Fruit fly (Drosophila melanogaster) whole organism, embryonic: Measurements from ENCODE around the gene g.

Experiments used
- Ada2b ChIP-seq: fragments of 200-800 bp; sonication (Bioruptor generic); IDR thresholded peaks from 2 replicates; pipeline ENCODE4 v1.3.6; 2022; ENCODE audit warnings: missing biosample characterization, missing genetic modification characterization
- B-H2 ChIP-seq: fragments of 200-800 bp; sonication (Bioruptor generic); optimal IDR thresholded peaks from 2 replicates; lab custom pipeline; 2018; ENCODE audit warnings: missing biosample characterization, mild to moderate bottlenecking, missing genetic modification characterization
- BEAF-32 ChIP-seq: fragments of 200-800 bp; sonication (Bioruptor generic); optimal IDR thresholded peaks from 3 replicates; lab custom pipeline; 2017; ENCODE audit warnings: missing biosample characterization, missing genetic modification characterization, mild to moderate bottlenecking, moderate library complexity, missing genetic modification reagents
- CG10209 ChIP-seq: fragments of 200-800 bp; sonication (Bioruptor generic); optimal IDR thresholded peaks from 3 replicates; lab custom pipeline; 2017; ENCODE audit warnings: missing biosample characterization, mild to moderate bottlenecking, missing genetic modification characterization, missing genetic modification reagents
- CG10979 ChIP-seq: fragments of 200-800 bp; sonication (Bioruptor generic); optimal IDR thresholded peaks from 2 replicates; lab custom pipeline; 2018; ENCODE audit warnings: missing biosample characterization, mild to moderate bottlenecking, missing genetic modification characterization, moderate library complexity
- CG11398 ChIP-seq: fragments of 200-800 bp; sonication (Bioruptor generic); optimal IDR thresholded peaks from 2 replicates; lab custom pipeline; 2016; ENCODE audit warnings: missing biosample characterization, missing genetic modification characterization
- CG11456 ChIP-seq: fragments of 200-800 bp; sonication (Bioruptor generic); IDR thresholded peaks from 3 replicates; pipeline ENCODE4 v1.3.6; 2022; ENCODE audit warnings: missing biosample characterization, missing genetic modification characterization
- CG12659 ChIP-seq: fragments of 200-800 bp; sonication (Bioruptor generic); optimal IDR thresholded peaks from 3 replicates; lab custom pipeline; 2017; ENCODE audit warnings: mild to moderate bottlenecking, missing biosample characterization, missing genetic modification reagents, missing genetic modification characterization
- CG13287 ChIP-seq: fragments of 200-800 bp; sonication (Bioruptor generic); IDR thresholded peaks from 2 replicates; pipeline ENCODE4 v1.3.6; 2022; ENCODE audit warnings: missing biosample characterization, missing genetic modification characterization; ENCODE audit not compliant: partially characterized antibody
- CG13894 ChIP-seq: fragments of 200-800 bp; sonication (Bioruptor generic); optimal IDR thresholded peaks from 3 replicates; lab custom pipeline; 2018; ENCODE audit warnings: missing biosample characterization, mild to moderate bottlenecking, missing genetic modification characterization, moderate library complexity
- CG15601 ChIP-seq: fragments of 200-800 bp; sonication (Bioruptor generic); optimal IDR thresholded peaks from 3 replicates; lab custom pipeline; 2019; ENCODE audit warnings: missing biosample characterization, mild to moderate bottlenecking, missing genetic modification characterization, moderate library complexity
- CG1602 ChIP-seq: fragments of 200-800 bp; sonication (Bioruptor generic); optimal IDR thresholded peaks from 3 replicates; lab custom pipeline; 2016; ENCODE audit warnings: missing biosample characterization, missing genetic modification characterization
- CG16813 ChIP-seq: fragments of 200-800 bp; sonication (Bioruptor generic); IDR thresholded peaks from 3 replicates; pipeline ENCODE4 v1.3.6; 2022; ENCODE audit warnings: missing biosample characterization, missing genetic modification characterization; ENCODE audit not compliant: partially characterized antibody
- CG17328 ChIP-seq: fragments of 200-800 bp; sonication (Bioruptor generic); IDR thresholded peaks from 2 replicates; pipeline ENCODE4 v1.3.6; 2022; ENCODE audit warnings: missing biosample characterization, missing genetic modification characterization
- CG2678 ChIP-seq: fragments of 200-800 bp; sonication (Bioruptor generic); optimal IDR thresholded peaks from 3 replicates; lab custom pipeline; 2019; ENCODE audit warnings: missing biosample characterization, mild to moderate bottlenecking, missing genetic modification characterization, moderate library complexity
- CG32532 ChIP-seq: fragments of 200-800 bp; sonication (Bioruptor generic); IDR thresholded peaks from 2 replicates; pipeline ENCODE4 v1.3.6; 2022; ENCODE audit warnings: missing biosample characterization, missing genetic modification characterization
- CG42726 ChIP-seq: fragments of 200-800 bp; sonication (Bioruptor generic); IDR thresholded peaks from 2 replicates; pipeline ENCODE4 v1.3.6; 2022; ENCODE audit warnings: missing biosample characterization, missing genetic modification characterization; ENCODE audit not compliant: partially characterized antibody
- CG4282 ChIP-seq: fragments of 200-800 bp; sonication (Bioruptor generic); optimal IDR thresholded peaks from 2 replicates; lab custom pipeline; 2016; ENCODE audit warnings: missing biosample characterization, missing genetic modification characterization
- CG5953 ChIP-seq: fragments of 200-800 bp; sonication (Bioruptor generic); IDR thresholded peaks from 2 replicates; pipeline ENCODE4 v1.3.6; 2022; ENCODE audit warnings: missing biosample characterization, missing genetic modification characterization
- CG9797 ChIP-seq: fragments of 200-800 bp; sonication (Bioruptor generic); optimal IDR thresholded peaks from 3 replicates; lab custom pipeline; 2018; ENCODE audit warnings: missing biosample characterization, mild to moderate bottlenecking, missing genetic modification characterization
- CHES-1-like ChIP-seq: fragments of 200-800 bp; sonication (Bioruptor generic); optimal IDR thresholded peaks from 2 replicates; lab custom pipeline; 2016; ENCODE audit warnings: missing biosample characterization, missing genetic modification characterization
- E2f2 ChIP-seq: fragments of 200-800 bp; sonication (Bioruptor generic); IDR thresholded peaks from 2 replicates; pipeline ENCODE4 v1.3.6; 2022; ENCODE audit warnings: missing biosample characterization, missing genetic modification characterization
- Ets65A ChIP-seq: fragments of 200-800 bp; sonication (Bioruptor generic); peaks from one replicate; lab custom pipeline; 2016; ENCODE audit warnings: missing biosample characterization, missing genetic modification characterization
- HmgZ ChIP-seq: fragments of 200-800 bp; sonication (Bioruptor generic); optimal IDR thresholded peaks from 2 replicates; lab custom pipeline; 2018; ENCODE audit warnings: missing biosample characterization, mild to moderate bottlenecking, missing genetic modification characterization
- Max ChIP-seq: fragments of 200-800 bp; sonication (Bioruptor generic); optimal IDR thresholded peaks from 2 replicates; lab custom pipeline; 2016; ENCODE audit warnings: missing biosample characterization, mild to moderate bottlenecking, missing genetic modification characterization
- Med ChIP-seq: fragments of 200-800 bp; sonication (Bioruptor generic); peaks from one replicate; lab custom pipeline; 2016; ENCODE audit warnings: missing biosample characterization, missing genetic modification characterization, mild to moderate bottlenecking, inconsistent platforms, moderate library complexity
- NFAT ChIP-seq: fragments of 200-800 bp; sonication (Bioruptor generic); IDR thresholded peaks from 2 replicates; pipeline ENCODE4 v1.3.6; 2022; ENCODE audit warnings: missing biosample characterization, missing genetic modification characterization
- Poxn ChIP-seq: fragments of 200-800 bp; sonication (Bioruptor generic); IDR thresholded peaks from 2 replicates; pipeline ENCODE4 v1.3.6; 2022; ENCODE audit warnings: missing biosample characterization, missing genetic modification characterization
- Side ChIP-seq: fragments of 200-800 bp; sonication (Bioruptor generic); optimal IDR thresholded peaks from 2 replicates; lab custom pipeline; 2016; ENCODE audit warnings: missing biosample characterization, missing genetic modification characterization
- Sin3A ChIP-seq: fragments of >200 bp; optimal IDR thresholded peaks from 2 replicates; lab custom pipeline; 2018
- YL-1 ChIP-seq: fragments of 200-800 bp; sonication (Bioruptor generic); optimal IDR thresholded peaks from 3 replicates; lab custom pipeline; 2017; ENCODE audit warnings: missing biosample characterization, mild to moderate bottlenecking, missing genetic modification characterization
- cas ChIP-seq: fragments of 200-800 bp; sonication (Bioruptor generic); IDR thresholded peaks from 2 replicates; pipeline ENCODE4 v1.3.6; 2022; ENCODE audit warnings: missing biosample characterization, missing genetic modification characterization
- gsb ChIP-seq: fragments of 200-800 bp; sonication (Bioruptor generic); IDR thresholded peaks from 2 replicates; pipeline ENCODE4 v1.3.6; 2022; ENCODE audit warnings: missing biosample characterization, missing genetic modification characterization
- ham ChIP-seq: fragments of 200-800 bp; sonication (Bioruptor generic); IDR thresholded peaks from 2 replicates; pipeline ENCODE4 v1.3.6; 2022; ENCODE audit warnings: missing biosample characterization, missing genetic modification characterization
- kay ChIP-seq: fragments of 200-800 bp; sonication (Bioruptor generic); optimal IDR thresholded peaks from 2 replicates; lab custom pipeline; 2016; ENCODE audit warnings: missing biosample characterization, missing genetic modification characterization
- ken ChIP-seq: fragments of 200-800 bp; sonication (Bioruptor generic); IDR thresholded peaks from 3 replicates; pipeline ENCODE4 v1.3.6; 2022; ENCODE audit warnings: missing biosample characterization, missing genetic modification characterization
- mirr ChIP-seq: fragments of 200-800 bp; sonication (Bioruptor generic); optimal IDR thresholded peaks from 3 replicates; lab custom pipeline; 2018; ENCODE audit warnings: missing biosample characterization, mild to moderate bottlenecking, missing genetic modification characterization
- pb ChIP-seq: fragments of 200-800 bp; sonication (Bioruptor generic); optimal IDR thresholded peaks from 3 replicates; lab custom pipeline; 2016; ENCODE audit warnings: missing biosample characterization, missing genetic modification characterization
- peb ChIP-seq: fragments of 200-800 bp; sonication (Bioruptor generic); IDR thresholded peaks from 2 replicates; pipeline ENCODE4 v1.3.6; 2022; ENCODE audit warnings: missing biosample characterization, missing genetic modification characterization
- phol ChIP-seq: fragments of 200-800 bp; sonication (Bioruptor generic); optimal IDR thresholded peaks from 3 replicates; lab custom pipeline; 2018; ENCODE audit warnings: missing biosample characterization, mild to moderate bottlenecking, missing genetic modification characterization, moderate library complexity
- pzg ChIP-seq: fragments of 200-800 bp; sonication (Bioruptor generic); optimal IDR thresholded peaks from 3 replicates; lab custom pipeline; 2018; ENCODE audit warnings: missing biosample characterization, mild to moderate bottlenecking, missing genetic modification characterization, moderate library complexity
- schlank ChIP-seq: fragments of 200-800 bp; sonication (Bioruptor generic); optimal IDR thresholded peaks from 2 replicates; lab custom pipeline; 2018; ENCODE audit warnings: missing biosample characterization, mild to moderate bottlenecking, missing genetic modification characterization
- scrt ChIP-seq: fragments of 200-800 bp; sonication (Bioruptor generic); optimal IDR thresholded peaks from 2 replicates; lab custom pipeline; 2018; ENCODE audit warnings: missing biosample characterization, mild to moderate bottlenecking, missing genetic modification characterization, moderate library complexity
- sens ChIP-seq: fragments of 200-800 bp; sonication (Bioruptor generic); peaks from one replicate; lab custom pipeline; 2016; ENCODE audit warnings: missing biosample characterization, missing genetic modification characterization
- ssp ChIP-seq: fragments of 200-800 bp; sonication (Bioruptor generic); IDR thresholded peaks from 2 replicates; pipeline ENCODE4 v1.3.6; 2022; ENCODE audit warnings: missing biosample characterization, missing genetic modification characterization
- stc ChIP-seq: fragments of 200-800 bp; sonication (Bioruptor generic); IDR thresholded peaks from 2 replicates; pipeline ENCODE4 v1.3.6; 2022; ENCODE audit warnings: missing biosample characterization, missing genetic modification characterization
- stwl ChIP-seq: fragments of 200-800 bp; sonication (Bioruptor generic); optimal IDR thresholded peaks from 3 replicates; lab custom pipeline; 2018; ENCODE audit warnings: missing biosample characterization, mild to moderate bottlenecking, missing genetic modification characterization, moderate library complexity
- tio ChIP-seq: fragments of 200-800 bp; sonication (Bioruptor generic); optimal IDR thresholded peaks from 2 replicates; lab custom pipeline; 2017; ENCODE audit warnings: missing biosample characterization, missing genetic modification characterization, inconsistent platforms
- tx ChIP-seq: fragments of 200-800 bp; sonication (Bioruptor generic); optimal IDR thresholded peaks from 2 replicates; lab custom pipeline; 2016; ENCODE audit warnings: missing biosample characterization, missing genetic modification characterization
- wek ChIP-seq: fragments of 200-800 bp; sonication (Bioruptor generic); optimal IDR thresholded peaks from 3 replicates; lab custom pipeline; 2018; ENCODE audit warnings: missing biosample characterization, mild to moderate bottlenecking, missing genetic modification characterization, moderate library complexity
- zen ChIP-seq: fragments of 200-800 bp; sonication (Bioruptor generic); optimal IDR thresholded peaks from 3 replicates; lab custom pipeline; 2018; ENCODE audit warnings: missing biosample characterization, mild to moderate bottlenecking, missing genetic modification characterization, moderate library complexity

The g gene

dm6 chrX:13755152-13755557, 19.1 kb upstream of the g start, which contains the start of gene Pdcd4 (continued):
- TF ChIP-seq CG12659 (GFP tag; lab: Kevin White, UChicago) = peak; percentile 44
- TF ChIP-seq B-H2 (GFP tag; lab: Kevin White, UChicago) = peak; percentile 11
- peak; percentile 86 for TF ChIP-seq Med (GFP tag; lab: Kevin White, UChicago)
- TF ChIP-seq NFAT = no peak; the same call in 1 of the 2 replicates
- TF ChIP-seq E2f2 = peak; percentile 40; the same call in 1 of the 2 replicates
- TF ChIP-seq Sin3A = no peak
- peak; percentile 4 for TF ChIP-seq HmgZ (tag; lab: Kevin White, UChicago)
- TF ChIP-seq wek (GFP tag; lab: Kevin White, UChicago) = peak; percentile 24
- peak; percentile 34 for TF ChIP-seq CHES-1-like (GFP tag; lab: Kevin White, UChicago)
- TF ChIP-seq ham (GFP tag; lab: Robert Waterston, UW) = no peak
- TF ChIP-seq Poxn (GFP tag; lab: Robert Waterston, UW) = no peak
- peak; percentile 87 for TF ChIP-seq sens
- TF ChIP-seq stwl (tag; lab: Kevin White, UChicago) = peak; percentile 35
- TF ChIP-seq gsb (GFP tag; lab: Robert Waterston, UW) = no peak
- TF ChIP-seq CG9797 (GFP tag; lab: Kevin White, UChicago) = no peak
- no peak for TF ChIP-seq schlank (tag; lab: Kevin White, UChicago)
- no peak for TF ChIP-seq CG15601 (tag; lab: Kevin White, UChicago)
- peak; percentile 35 for TF ChIP-seq CG10979 (tag; lab: Kevin White, UChicago)
- peak; percentile 16 for TF ChIP-seq Side (GFP tag; lab: Kevin White, UChicago)
- TF ChIP-seq CG2678 = peak; percentile 31
- no peak for TF ChIP-seq kay (GFP tag; lab: Kevin White, UChicago)
- TF ChIP-seq mirr = no peak
- TF ChIP-seq scrt (GFP tag; lab: Kevin White, UChicago) = peak; percentile 52
- TF ChIP-seq tx (GFP tag; lab: Kevin White, UChicago) = no peak
- TF ChIP-seq CG17328 (GFP tag; lab: Robert Waterston, UW) = peak; percentile 22; the same call in 1 of the 2 replicates
- no peak for TF ChIP-seq stc
- no peak for TF ChIP-seq phol (tag; lab: Kevin White, UChicago)
- TF ChIP-seq ssp (GFP tag; lab: Robert Waterston, UW) = no peak
- TF ChIP-seq CG5953 (GFP tag; lab: Robert Waterston, UW) = no peak
- peak; percentile 11 for TF ChIP-seq CG10209 (GFP tag; lab: Kevin White, UChicago)
- TF ChIP-seq CG32532 (GFP tag; lab: Robert Waterston, UW) = peak; percentile 17; the same call in 1 of the 2 replicates
- TF ChIP-seq Ets65A (GFP tag; lab: Kevin White, UChicago) = peak; percentile 57
- TF ChIP-seq CG16813 (GFP tag; lab: Robert Waterston, UW) = 0 out of 3 replicates have a peak, but pooled peaks have one; percentile 21
- TF ChIP-seq CG4282 (GFP tag; lab: Kevin White, UChicago) = peak; percentile 43
- TF ChIP-seq Ada2b (GFP tag; lab: Robert Waterston, UW) = no peak
- TF ChIP-seq Max = no peak
- peak; percentile 10 for TF ChIP-seq pb (GFP tag; lab: Kevin White, UChicago)
- peak; percentile 16 for TF ChIP-seq BEAF-32 (GFP tag; lab: Kevin White, UChicago)
- peak; percentile 17; the same call in 1 of the 2 replicates for TF ChIP-seq CG13287 (GFP tag; lab: Robert Waterston, UW)
- peak; percentile 3 for TF ChIP-seq CG11398 (GFP tag; lab: Kevin White, UChicago)
- TF ChIP-seq tio (GFP tag; lab: Kevin White, UChicago) = no peak
- TF ChIP-seq CG13894 (tag; lab: Kevin White, UChicago) = peak; percentile 37
- TF ChIP-seq CG11456 (GFP tag; lab: Robert Waterston, UW) = no peak
- peak; percentile 41 for TF ChIP-seq pzg
- no peak for TF ChIP-seq cas
- TF ChIP-seq CG42726 = 0 out of 2 replicates have a peak, but pooled peaks have one; percentile 49
- no peak for TF ChIP-seq CG1602
- peak; percentile 46; the same call in 1 of the 3 replicates for TF ChIP-seq ken
- TF ChIP-seq peb (GFP tag; lab: Robert Waterston, UW) = no peak
- peak; percentile 38 for TF ChIP-seq YL-1 (GFP tag; lab: Kevin White, UChicago)
- no peak for TF ChIP-seq zen (tag; lab: Kevin White, UChicago)
